Comparison of ENCODE assay signal across 1 fruit fly cellular context in the genomic region with DNA sequence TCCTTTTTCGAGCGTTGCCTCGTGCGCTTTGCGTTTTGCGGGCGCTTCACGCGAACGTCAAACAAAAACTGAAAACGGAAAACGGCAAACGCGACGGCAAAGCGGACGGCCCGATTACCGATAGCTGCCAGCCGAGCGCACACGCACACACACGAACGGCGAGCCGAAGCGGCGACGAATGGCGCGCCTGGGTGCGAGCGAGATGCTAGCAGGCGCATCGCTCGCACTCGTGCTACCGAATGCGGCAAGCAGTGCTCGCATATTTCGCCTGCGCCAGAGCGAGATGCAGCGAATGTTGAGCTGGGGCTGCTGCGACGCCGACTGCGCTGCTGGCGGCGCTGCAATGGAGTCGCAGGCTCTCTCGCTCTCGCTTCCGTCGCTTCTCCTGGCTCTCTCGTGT.
TF ChIP-seq lines count a peak whose summit lies in the region.

A gene (minus strand): TSS at position 76 of the 400 bp plus-strand sequence.

TF ChIP-seq in whole organism, embryonic, 481 proteins besides CTCF, POLR2A, EP300 and RAD21 (continued from another document and continues in another):
- peak in 1 of 2 experiments; percentile 43 for TF ChIP-seq Trl (optimal IDR thresholded peaks at IDR 0.05; lab: Kevin White, UChicago)
- TF ChIP-seq Trl (GFP tag; optimal IDR thresholded peaks at IDR 0.05; lab: Kevin White, UChicago) = peak; percentile 4
- 0 out of 3 replicates have a peak, but pooled peaks have one; percentile 28 for TF ChIP-seq CG2199 (GFP tag; IDR thresholded peaks at IDR 0.05; lab: Robert Waterston, UW)
- 0 out of 3 replicates have a peak, but pooled peaks have one; percentile 10 for TF ChIP-seq vnd (GFP tag; IDR thresholded peaks at IDR 0.05; lab: Robert Waterston, UW; ENCODE audit: partially characterized antibody)
- no peak for TF ChIP-seq CG3726 (GFP tag; IDR thresholded peaks at IDR 0.05; lab: Robert Waterston, UW)
- no peak for TF ChIP-seq Bteb2 (GFP tag; optimal IDR thresholded peaks at IDR 0.05; lab: Kevin White, UChicago)
- no peak for TF ChIP-seq Fer3 (tag; optimal IDR thresholded peaks at IDR 0.05; lab: Kevin White, UChicago)
- TF ChIP-seq pum (GFP tag; optimal IDR thresholded peaks at IDR 0.05; lab: Kevin White, UChicago) = no peak
- peak; percentile 15 for TF ChIP-seq HLHmδ (GFP tag; optimal IDR thresholded peaks at IDR 0.05; lab: Kevin White, UChicago)
- TF ChIP-seq Oli (tag; optimal IDR thresholded peaks at IDR 0.05; lab: Kevin White, UChicago) = no peak
- TF ChIP-seq en (GFP tag; optimal IDR thresholded peaks at IDR 0.05; lab: Kevin White, UChicago) = no peak
- TF ChIP-seq Ets65A (GFP tag; lab: Kevin White, UChicago) = no peak
- TF ChIP-seq fd64A (GFP tag; optimal IDR thresholded peaks at IDR 0.05; lab: Kevin White, UChicago) = no peak
- TF ChIP-seq tll (GFP tag; optimal IDR thresholded peaks at IDR 0.05; lab: Kevin White, UChicago) = peak in 1 of 2 experiments; percentile 23
- TF ChIP-seq fd102C (GFP tag; optimal IDR thresholded peaks at IDR 0.05; lab: Kevin White, UChicago) = no peak
- TF ChIP-seq abd-A (tag; optimal IDR thresholded peaks at IDR 0.05; lab: Kevin White, UChicago) = peak; percentile 62
- no peak for TF ChIP-seq Max (GFP tag; optimal IDR thresholded peaks at IDR 0.05; lab: Kevin White, UChicago)
- TF ChIP-seq Med (GFP tag; lab: Kevin White, UChicago) = no peak
- TF ChIP-seq Atf6 (GFP tag; IDR thresholded peaks at IDR 0.05; lab: Robert Waterston, UW) = peak; percentile 16; the same call in 1 of the 2 replicates
- peak; percentile 38 for TF ChIP-seq sqz (GFP tag; optimal IDR thresholded peaks at IDR 0.05; lab: Kevin White, UChicago)
- TF ChIP-seq jigr1 (GFP tag; IDR thresholded peaks at IDR 0.05; lab: Robert Waterston, UW) = no peak
- no peak for TF ChIP-seq CG18619 (GFP tag; optimal IDR thresholded peaks at IDR 0.05; lab: Kevin White, UChicago)
- peak; percentile 33; the same call in 1 of the 4 replicates for TF ChIP-seq Dll (GFP tag; IDR thresholded peaks at IDR 0.05; lab: Robert Waterston, UW; ENCODE audit: partially characterized antibody)
- TF ChIP-seq CG30431 (GFP tag; optimal IDR thresholded peaks at IDR 0.05; lab: Kevin White, UChicago) = no peak
- TF ChIP-seq Opbp (GFP tag; IDR thresholded peaks at IDR 0.05; lab: Robert Waterston, UW; ENCODE audit: partially characterized antibody) = 0 out of 3 replicates have a peak, but pooled peaks have one; percentile 39
- no peak for TF ChIP-seq Awh (GFP tag; IDR thresholded peaks at IDR 0.05; lab: Robert Waterston, UW)
- no peak for TF ChIP-seq CG3281 (GFP tag; optimal IDR thresholded peaks at IDR 0.05; lab: Kevin White, UChicago)
- no peak for TF ChIP-seq Meics (GFP tag; optimal IDR thresholded peaks at IDR 0.05; lab: Kevin White, UChicago)
- no peak for TF ChIP-seq pan (optimal IDR thresholded peaks at IDR 0.05; lab: Kevin White, UChicago)
- TF ChIP-seq pan (GFP tag; optimal IDR thresholded peaks at IDR 0.05 in 1 of 2, IDR thresholded peaks at IDR 0.05 in 1 of 2) = peak in 1 of 2 experiments; percentile 56
- no peak for TF ChIP-seq C15 (GFP tag; IDR thresholded peaks at IDR 0.05; lab: Robert Waterston, UW)
- no peak for TF ChIP-seq hbn (GFP tag; IDR thresholded peaks at IDR 0.05; lab: Robert Waterston, UW; ENCODE audit: partially characterized antibody)
- no peak for TF ChIP-seq grn (GFP tag; optimal IDR thresholded peaks at IDR 0.05; lab: Kevin White, UChicago)
- peak; percentile 25; the same call in 1 of the 3 replicates for TF ChIP-seq knrl (GFP tag; IDR thresholded peaks at IDR 0.05; lab: Robert Waterston, UW; ENCODE audit: partially characterized antibody)
- no peak for TF ChIP-seq lola (GFP tag; optimal IDR thresholded peaks at IDR 0.05; lab: Kevin White, UChicago)
- no peak for TF ChIP-seq pnt (GFP tag; optimal IDR thresholded peaks at IDR 0.05; lab: Kevin White, UChicago)
- no peak for TF ChIP-seq CG31388 (GFP tag; optimal IDR thresholded peaks at IDR 0.05; lab: Kevin White, UChicago)
- TF ChIP-seq CG10321 (GFP tag; IDR thresholded peaks at IDR 0.05; lab: Robert Waterston, UW) = peak; percentile 98
- TF ChIP-seq HmgD (GFP tag; optimal IDR thresholded peaks at IDR 0.05; lab: Kevin White, UChicago) = peak; percentile 62
- no peak for TF ChIP-seq vfl (GFP tag; optimal IDR thresholded peaks at IDR 0.05; lab: Kevin White, UChicago)
- no peak for TF ChIP-seq CG15011 (GFP tag; optimal IDR thresholded peaks at IDR 0.05; lab: Kevin White, UChicago)
- TF ChIP-seq sob (GFP tag; IDR thresholded peaks at IDR 0.05; lab: Robert Waterston, UW) = 0 out of 2 replicates have a peak, but pooled peaks have one; percentile 13
- no peak for TF ChIP-seq CG6813 (GFP tag; optimal IDR thresholded peaks at IDR 0.05; lab: Kevin White, UChicago)
- no peak for TF ChIP-seq Hsf (GFP tag; optimal IDR thresholded peaks at IDR 0.05; lab: Kevin White, UChicago)
- TF ChIP-seq B-H1 (GFP tag; IDR thresholded peaks at IDR 0.05; lab: Robert Waterston, UW) = no peak; the same call in 2 of the 3 replicates
- TF ChIP-seq CG10959 (GFP tag; IDR thresholded peaks at IDR 0.05; lab: Robert Waterston, UW) = no peak
- TF ChIP-seq Pdp1 (GFP tag; optimal IDR thresholded peaks at IDR 0.05; lab: Kevin White, UChicago) = no peak
- TF ChIP-seq CG6272 (GFP tag; IDR thresholded peaks at IDR 0.05; lab: Robert Waterston, UW) = 0 out of 2 replicates have a peak, but pooled peaks have one; percentile 15
- TF ChIP-seq ems (GFP tag; optimal IDR thresholded peaks at IDR 0.05; lab: Kevin White, UChicago) = no peak
- TF ChIP-seq lab (GFP tag; optimal IDR thresholded peaks at IDR 0.05; lab: Kevin White, UChicago) = no peak
- no peak for TF ChIP-seq ind (GFP tag; optimal IDR thresholded peaks at IDR 0.05; lab: Kevin White, UChicago)
- TF ChIP-seq CG10565 (GFP tag; optimal IDR thresholded peaks at IDR 0.05; lab: Kevin White, UChicago) = no peak
- peak; percentile 40; the same call in 1 of the 3 replicates for TF ChIP-seq zen2 (GFP tag; IDR thresholded peaks at IDR 0.05; lab: Robert Waterston, UW; ENCODE audit: partially characterized antibody)
- TF ChIP-seq CG1603 (tag; optimal IDR thresholded peaks at IDR 0.05; lab: Kevin White, UChicago) = peak; percentile 6
- TF ChIP-seq ewg (GFP tag; optimal IDR thresholded peaks at IDR 0.05; lab: Kevin White, UChicago) = peak; percentile 73
- peak; percentile 39; the same call in 1 of the 2 replicates for TF ChIP-seq amos (GFP tag; IDR thresholded peaks at IDR 0.05; lab: Robert Waterston, UW; ENCODE audit: partially characterized antibody)
- TF ChIP-seq mld (GFP tag; IDR thresholded peaks at IDR 0.05; lab: Robert Waterston, UW; ENCODE audit: partially characterized antibody) = no peak
- TF ChIP-seq ap (GFP tag; IDR thresholded peaks at IDR 0.05; lab: Robert Waterston, UW) = no peak
- TF ChIP-seq hb (GFP tag; IDR thresholded peaks at IDR 0.05; lab: Robert Waterston, UW; ENCODE audit: partially characterized antibody) = no peak
- TF ChIP-seq D19B (GFP tag; optimal IDR thresholded peaks at IDR 0.05; lab: Kevin White, UChicago) = no peak
- TF ChIP-seq CG10979 (tag; optimal IDR thresholded peaks at IDR 0.05; lab: Kevin White, UChicago) = no peak
- TF ChIP-seq Eip74EF (GFP tag; optimal IDR thresholded peaks at IDR 0.05; lab: Kevin White, UChicago) = no peak
- peak; percentile 85 for TF ChIP-seq psq (GFP tag; optimal IDR thresholded peaks at IDR 0.05; lab: Kevin White, UChicago)
- no peak for TF ChIP-seq odd (GFP tag; optimal IDR thresholded peaks at IDR 0.05; lab: Kevin White, UChicago)
- TF ChIP-seq CG11398 (GFP tag; optimal IDR thresholded peaks at IDR 0.05; lab: Kevin White, UChicago) = no peak
- no peak for TF ChIP-seq tx (GFP tag; optimal IDR thresholded peaks at IDR 0.05; lab: Kevin White, UChicago)
- no peak for TF ChIP-seq Lpt (GFP tag; optimal IDR thresholded peaks at IDR 0.05; lab: Kevin White, UChicago)
- TF ChIP-seq slbo (GFP tag; IDR thresholded peaks at IDR 0.05; lab: Robert Waterston, UW) = no peak
- peak; percentile 65 for TF ChIP-seq vvl (GFP tag; IDR thresholded peaks at IDR 0.05; lab: Robert Waterston, UW)
- no peak for TF ChIP-seq Poxn (GFP tag; IDR thresholded peaks at IDR 0.05; lab: Robert Waterston, UW)
- TF ChIP-seq CG34224 (GFP tag; IDR thresholded peaks at IDR 0.05; lab: Robert Waterston, UW; ENCODE audit: partially characterized antibody) = peak; percentile 45; the same call in 1 of the 3 replicates
- peak; percentile 99 for TF ChIP-seq Nf-YB (GFP tag; optimal IDR thresholded peaks at IDR 0.05; lab: Kevin White, UChicago)
- no peak for TF ChIP-seq caup (GFP tag; optimal IDR thresholded peaks at IDR 0.05; lab: Kevin White, UChicago; ENCODE audit: severe bottlenecking)
- TF ChIP-seq CG16863 (GFP tag; optimal IDR thresholded peaks at IDR 0.05; lab: Kevin White, UChicago) = no peak
- no peak for TF ChIP-seq tgo (GFP tag; IDR thresholded peaks at IDR 0.05; lab: Robert Waterston, UW)
- no peak for TF ChIP-seq luna (GFP tag; optimal IDR thresholded peaks at IDR 0.05; lab: Kevin White, UChicago)
- no peak for TF ChIP-seq CG7786 (GFP tag; optimal IDR thresholded peaks at IDR 0.05; lab: Kevin White, UChicago)
- 0 out of 2 replicates have a peak, but pooled peaks have one; percentile 34 for TF ChIP-seq peb (GFP tag; IDR thresholded peaks at IDR 0.05; lab: Robert Waterston, UW)
- TF ChIP-seq MTF-1 (GFP tag; optimal IDR thresholded peaks at IDR 0.05; lab: Kevin White, UChicago; ENCODE audit: borderline replicate concordance) = no peak
- TF ChIP-seq CG7928 (GFP tag; optimal IDR thresholded peaks at IDR 0.05; lab: Kevin White, UChicago) = no peak
- peak; percentile 99 for TF ChIP-seq Nf-YC (tag; optimal IDR thresholded peaks at IDR 0.05; lab: Kevin White, UChicago)
- TF ChIP-seq aop (GFP tag; IDR thresholded peaks at IDR 0.05; lab: Robert Waterston, UW) = no peak
- no peak for TF ChIP-seq wek (GFP tag; optimal IDR thresholded peaks at IDR 0.05; lab: Kevin White, UChicago)
- no peak for TF ChIP-seq CG15073 (GFP tag; optimal IDR thresholded peaks at IDR 0.05; lab: Kevin White, UChicago)
- TF ChIP-seq CoRest (tag; optimal IDR thresholded peaks at IDR 0.05; lab: Kevin White, UChicago) = peak; percentile 49
- TF ChIP-seq shn (GFP tag; optimal IDR thresholded peaks at IDR 0.05; lab: Kevin White, UChicago) = no peak
- TF ChIP-seq chm (GFP tag; IDR thresholded peaks at IDR 0.05; lab: Robert Waterston, UW) = peak; percentile 29; the same call in 1 of the 2 replicates
- no peak for TF ChIP-seq dpn (GFP tag; optimal IDR thresholded peaks at IDR 0.05; lab: Kevin White, UChicago)
- TF ChIP-seq CG2889 (GFP tag; IDR thresholded peaks at IDR 0.05; lab: Robert Waterston, UW) = no peak
- TF ChIP-seq CG11560 (tag; IDR thresholded peaks at IDR 0.05; lab: Robert Waterston, UW) = no peak
- TF ChIP-seq CG34422 (GFP tag; IDR thresholded peaks at IDR 0.05; lab: Robert Waterston, UW) = no peak
- TF ChIP-seq bab2 (GFP tag; optimal IDR thresholded peaks at IDR 0.05; lab: Kevin White, UChicago) = no peak
- no peak for TF ChIP-seq CG12769 (tag; optimal IDR thresholded peaks at IDR 0.05; lab: Kevin White, UChicago)
- TF ChIP-seq CG14710 (tag; optimal IDR thresholded peaks at IDR 0.05; lab: Kevin White, UChicago) = no peak
- no peak for TF ChIP-seq CG18262 (tag; optimal IDR thresholded peaks at IDR 0.05; lab: Kevin White, UChicago)
- no peak for TF ChIP-seq dimm (GFP tag; IDR thresholded peaks at IDR 0.05; lab: Robert Waterston, UW)
- TF ChIP-seq Drgx (GFP tag; IDR thresholded peaks at IDR 0.05; lab: Robert Waterston, UW) = peak; percentile 37; the same call in 1 of the 2 replicates
- TF ChIP-seq Xbp1 (GFP tag; optimal IDR thresholded peaks at IDR 0.05; lab: Kevin White, UChicago) = no peak
- TF ChIP-seq ftz-f1 (GFP tag; optimal IDR thresholded peaks at IDR 0.05; lab: Kevin White, UChicago) = peak; percentile 4
- 0 out of 2 replicates have a peak, but pooled peaks have one; percentile 7 for TF ChIP-seq CG8765 (GFP tag; IDR thresholded peaks at IDR 0.05; lab: Robert Waterston, UW)
- TF ChIP-seq CG8388 (GFP tag; optimal IDR thresholded peaks at IDR 0.05; lab: Kevin White, UChicago) = no peak
- TF ChIP-seq toy (GFP tag; IDR thresholded peaks at IDR 0.05; lab: Robert Waterston, UW) = no peak
- no peak for TF ChIP-seq fu2 (GFP tag; optimal IDR thresholded peaks at IDR 0.05; lab: Kevin White, UChicago)
- peak; percentile 72; the same call in 2 of the 3 replicates for TF ChIP-seq ci (GFP tag; IDR thresholded peaks at IDR 0.05; lab: Robert Waterston, UW)
- no peak for TF ChIP-seq CG1792 (GFP tag; optimal IDR thresholded peaks at IDR 0.05; lab: Kevin White, UChicago)
- TF ChIP-seq Hmx (GFP tag; optimal IDR thresholded peaks at IDR 0.05; lab: Kevin White, UChicago) = no peak
- no peak for TF ChIP-seq sens-2 (GFP tag; IDR thresholded peaks at IDR 0.05; lab: Robert Waterston, UW)
- no peak for TF ChIP-seq CG2712 (tag; optimal IDR thresholded peaks at IDR 0.05; lab: Kevin White, UChicago)
- TF ChIP-seq Rx (GFP tag; IDR thresholded peaks at IDR 0.05; lab: Robert Waterston, UW) = no peak
- TF ChIP-seq CG6791 (GFP tag; IDR thresholded peaks at IDR 0.05; lab: Robert Waterston, UW; ENCODE audit: partially characterized antibody) = peak; percentile 60; the same call in 1 of the 3 replicates
- no peak for TF ChIP-seq CG6254 (GFP tag; optimal IDR thresholded peaks at IDR 0.05; lab: Kevin White, UChicago)
- TF ChIP-seq CG15514 (GFP tag; optimal IDR thresholded peaks at IDR 0.05; lab: Kevin White, UChicago) = no peak
- TF ChIP-seq D19A (tag; optimal IDR thresholded peaks at IDR 0.05; lab: Kevin White, UChicago) = no peak
- 0 out of 2 replicates have a peak, but pooled peaks have one; percentile 8 for TF ChIP-seq CG17328 (GFP tag; IDR thresholded peaks at IDR 0.05; lab: Robert Waterston, UW)
- TF ChIP-seq trem (tag; optimal IDR thresholded peaks at IDR 0.05; lab: Kevin White, UChicago) = no peak
- TF ChIP-seq CG10654 (GFP tag; optimal IDR thresholded peaks at IDR 0.05; lab: Kevin White, UChicago) = no peak
- peak; percentile 45 for TF ChIP-seq CG17829 (tag; optimal IDR thresholded peaks at IDR 0.05; lab: Kevin White, UChicago)
- no peak for TF ChIP-seq CG1529 (GFP tag; optimal IDR thresholded peaks at IDR 0.05; lab: Kevin White, UChicago)
- 0 out of 3 replicates have a peak, but pooled peaks have one; percentile 16 for TF ChIP-seq CG7963 (GFP tag; IDR thresholded peaks at IDR 0.05; lab: Robert Waterston, UW; ENCODE audit: partially characterized antibody)
- TF ChIP-seq Hr51 (GFP tag; optimal IDR thresholded peaks at IDR 0.05; lab: Kevin White, UChicago) = no peak
- TF ChIP-seq cad (GFP tag; optimal IDR thresholded peaks at IDR 0.05; lab: Kevin White, UChicago) = no peak
- TF ChIP-seq pita (GFP tag; optimal IDR thresholded peaks at IDR 0.05; lab: Kevin White, UChicago) = no peak
- TF ChIP-seq CG5953 (GFP tag; IDR thresholded peaks at IDR 0.05; lab: Robert Waterston, UW) = peak; percentile 44; the same call in 1 of the 2 replicates
- TF ChIP-seq bcd (GFP tag; optimal IDR thresholded peaks at IDR 0.05; lab: Kevin White, UChicago) = no peak
- TF ChIP-seq cwo (GFP tag; optimal IDR thresholded peaks at IDR 0.05; lab: Kevin White, UChicago) = no peak
